Worm (Caenorhabditis elegans): ENCODE measurements around the gene F55G7.1.

F55G7.1 gene

DNA sequence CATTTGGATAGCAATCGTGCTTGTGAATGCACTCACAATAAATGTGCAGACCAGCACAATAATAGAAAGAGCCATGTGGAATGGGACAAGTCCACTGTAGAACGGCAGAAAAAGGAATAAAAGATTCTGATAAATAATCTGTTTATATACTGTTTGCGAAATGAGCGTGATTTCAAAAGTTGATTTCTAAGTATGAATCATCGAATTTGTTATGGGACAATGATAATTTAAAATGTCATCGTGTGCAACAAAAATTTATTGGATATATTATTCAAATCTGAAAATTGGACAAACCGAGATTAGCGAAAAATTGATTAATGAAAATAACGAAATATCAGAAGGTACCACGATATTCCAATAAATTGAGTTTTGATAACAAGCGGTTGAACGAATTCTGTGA, 14.6 kb downstream of the F55G7.1 start, which contains the start of gene F55G7.5:
TSS of gene F55G7.5 (minus strand) at position 101 of the 400 bp plus-strand sequence.
- TF ChIP-seq elt-1 (tag; optimal IDR thresholded peaks at IDR 0.05) (no peak), unc-62 (GFP tag; optimal IDR thresholded peaks at IDR 0.05) (no peak), daf-12 (tag; optimal IDR thresholded peaks at IDR 0.05) (no peak), mml-1 (tag; optimal IDR thresholded peaks at IDR 0.05) (no peak), mdl-1 (tag; optimal IDR thresholded peaks at IDR 0.05) (no peak), nhr-12 (tag; optimal IDR thresholded peaks at IDR 0.05) (no peak), elt-3 (tag; optimal IDR thresholded peaks at IDR 0.05) (no peak), ceh-9 (tag; optimal IDR thresholded peaks at IDR 0.05) (no peak), lin-39 (tag; optimal IDR thresholded peaks at IDR 0.05) (no peak), snpc-4 (tag; optimal IDR thresholded peaks at IDR 0.05) (no peak), nhr-43 (tag; optimal IDR thresholded peaks at IDR 0.05; ENCODE audit: poor library complexity, severe bottlenecking) (no peak)

DNA sequence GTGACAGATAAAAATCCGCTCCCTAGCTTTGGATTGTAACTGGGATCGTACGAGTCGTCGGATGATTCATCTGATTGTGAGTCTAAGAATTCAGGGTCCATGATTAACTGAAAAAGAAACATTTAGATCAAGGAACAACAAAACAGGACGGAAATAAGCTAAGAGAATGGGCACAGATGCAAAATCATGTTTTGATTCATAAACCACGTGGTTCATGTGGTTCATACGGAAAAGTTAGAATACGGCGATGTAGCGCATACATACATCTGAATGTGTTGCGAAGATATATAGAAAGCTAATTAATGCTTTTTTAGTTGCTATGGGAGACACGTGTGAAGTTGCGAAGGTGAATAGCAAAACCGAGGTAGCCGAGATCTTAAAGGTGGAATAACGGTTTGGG, 17.7 kb downstream of the F55G7.1 start, which contains the start of gene F55G7.3:
TSS of gene F55G7.3 (minus strand) at position 101 of the 400 bp plus-strand sequence.
- TF ChIP-seq nhr-43 (tag; optimal IDR thresholded peaks at IDR 0.05; ENCODE audit: poor library complexity, severe bottlenecking), result no peak
- TF ChIP-seq egl-5 (tag; optimal IDR thresholded peaks at IDR 0.05), result no peak
- no peak for TF ChIP-seq skn-1 (tag; optimal IDR thresholded peaks at IDR 0.05)
- no peak for TF ChIP-seq mdl-1 (tag; optimal IDR thresholded peaks at IDR 0.05)
- no peak for TF ChIP-seq snpc-4 (tag; optimal IDR thresholded peaks at IDR 0.05)
- TF ChIP-seq ZK546.5 (tag; optimal IDR thresholded peaks at IDR 0.05), result no peak
- no peak for TF ChIP-seq aly-2 (tag; optimal IDR thresholded peaks at IDR 0.05)
- no peak for TF ChIP-seq nhr-76 (tag; optimal IDR thresholded peaks at IDR 0.05)
- TF ChIP-seq elt-2 (tag; optimal IDR thresholded peaks at IDR 0.05), result no peak
- TF ChIP-seq tbx-2 (tag; optimal IDR thresholded peaks at IDR 0.05), result no peak
- no peak for TF ChIP-seq daf-12 (tag; optimal IDR thresholded peaks at IDR 0.05)
- TF ChIP-seq R02D3.7 (tag; optimal IDR thresholded peaks at IDR 0.05), result no peak
- no peak for TF ChIP-seq nhr-23 (tag; optimal IDR thresholded peaks at IDR 0.05)
- TF ChIP-seq lin-39 (tag; optimal IDR thresholded peaks at IDR 0.05), result no peak
- no peak for TF ChIP-seq hmg-11 (tag; optimal IDR thresholded peaks at IDR 0.05)
- no peak for TF ChIP-seq egl-27 (tag; optimal IDR thresholded peaks at IDR 0.05)
- no peak for TF ChIP-seq fos-1 (tag; optimal IDR thresholded peaks at IDR 0.05)

ce11 chrX:11946788-11947463, 22.7 kb downstream of the F55G7.1 start, which contains the start of gene nfya-1:
Gene nfya-1 (minus strand): TSS chrX:11946838.
- TF ChIP-seq snpc-4 (tag; optimal IDR thresholded peaks at IDR 0.05) (peak; percentile 27), mml-1 (tag; optimal IDR thresholded peaks at IDR 0.05) (no peak), nhr-25 (tag; optimal IDR thresholded peaks at IDR 0.05) (peak; percentile 62), ztf-4 (tag; optimal IDR thresholded peaks at IDR 0.05) (no peak), lin-39 (tag; optimal IDR thresholded peaks at IDR 0.05) (peak; percentile 42), pqm-1 (tag; optimal IDR thresholded peaks at IDR 0.05) (peak; percentile 16), nhr-23 (tag; optimal IDR thresholded peaks at IDR 0.05) (peak; percentile 19), lin-15B (tag; optimal IDR thresholded peaks at IDR 0.05) (peak; percentile 17), elt-2 (tag; optimal IDR thresholded peaks at IDR 0.05) (peak; percentile 27), nhr-76 (tag; optimal IDR thresholded peaks at IDR 0.05) (no peak), skn-1 (tag; optimal IDR thresholded peaks at IDR 0.05) (peak; percentile 38), ceh-28 (tag; optimal IDR thresholded peaks at IDR 0.05) (peak; percentile 80), egl-5 (tag; optimal IDR thresholded peaks at IDR 0.05) (peak; percentile 53), nhr-43 (tag; optimal IDR thresholded peaks at IDR 0.05; ENCODE audit: poor library complexity, severe bottlenecking) (peak; percentile 34), pha-4 (tag; optimal IDR thresholded peaks at IDR 0.05) (peak; percentile 68), hmg-11 (tag; optimal IDR thresholded peaks at IDR 0.05) (peak; percentile 81)

DNA sequence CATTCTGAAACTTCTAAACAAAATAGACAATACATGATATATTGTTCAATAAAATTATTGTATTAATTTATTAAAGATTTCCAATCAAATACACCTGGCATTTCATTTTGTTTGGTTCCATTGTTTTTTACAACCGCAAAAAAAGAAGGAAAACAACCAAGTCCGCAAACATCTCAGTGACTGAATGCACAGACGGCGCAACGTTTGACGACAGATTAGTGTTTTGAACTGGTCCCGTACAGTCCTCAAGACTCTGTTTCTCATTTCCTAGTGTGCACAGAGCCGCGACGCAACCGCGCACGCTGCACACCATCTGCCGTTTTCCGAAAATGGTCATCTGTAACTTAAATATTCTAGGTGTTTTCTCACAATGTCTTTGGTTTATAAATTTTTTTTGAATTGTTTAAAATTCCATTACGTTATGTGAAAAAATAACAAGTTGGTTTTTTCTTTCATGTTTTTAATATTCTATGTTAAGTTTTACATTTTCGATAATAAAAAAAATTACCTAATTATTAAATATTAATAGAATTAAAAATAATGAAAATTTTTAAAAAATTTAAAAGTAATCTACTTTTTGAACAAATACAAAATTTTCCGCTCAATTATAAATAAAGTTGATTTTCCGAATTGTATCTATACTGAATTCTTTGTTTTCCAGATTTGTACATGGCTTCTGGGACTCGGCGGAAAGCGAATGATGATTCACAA, 24.1 kb downstream of the F55G7.1 start, which contains the start of gene lsd-1:
TSS of gene lsd-1 (plus strand) at position 661 of the 711 bp plus-strand sequence.
- TF ChIP-seq mml-1 (tag; optimal IDR thresholded peaks at IDR 0.05) (no peak), hmg-11 (tag; optimal IDR thresholded peaks at IDR 0.05) (peak; percentile 64), lin-15B (tag; optimal IDR thresholded peaks at IDR 0.05) (no peak), elt-2 (tag; optimal IDR thresholded peaks at IDR 0.05) (peak; percentile 6), elt-3 (tag; optimal IDR thresholded peaks at IDR 0.05) (no peak), pha-4 (tag; optimal IDR thresholded peaks at IDR 0.05) (peak; percentile 50)

DNA sequence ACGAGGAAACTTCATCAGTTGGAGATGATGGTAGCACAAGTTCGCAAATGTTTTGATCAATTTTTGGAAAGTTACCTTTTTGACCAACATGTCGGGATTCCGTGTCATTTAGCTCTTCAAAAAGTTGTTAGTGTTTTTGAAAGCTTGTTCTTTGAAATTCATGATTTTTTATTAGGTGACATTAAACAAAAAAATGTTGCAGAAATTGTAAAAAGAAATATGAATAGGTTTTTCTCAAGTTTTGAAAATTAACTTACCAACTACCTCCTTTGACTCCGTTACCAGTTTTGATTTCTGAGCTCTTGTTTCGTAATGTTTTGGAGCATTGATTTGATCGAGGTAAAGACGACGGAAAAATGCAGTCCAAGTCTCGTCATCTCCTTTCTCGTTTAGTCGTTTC, 27.9 kb downstream of the F55G7.1 start:
- TF ChIP-seq mdl-1 (tag; optimal IDR thresholded peaks at IDR 0.05), result no peak
- no peak for TF ChIP-seq hmg-11 (tag; optimal IDR thresholded peaks at IDR 0.05)
- TF ChIP-seq R02D3.7 (tag; optimal IDR thresholded peaks at IDR 0.05), result no peak
